Worm (Caenorhabditis elegans) whole organism, young adult: Measurements from ENCODE around the gene T16G1.13.

Experiments used
- B0019.2 ChIP-seq: fragments of 200-800 bp; sonication (Bioruptor generic); conservative IDR thresholded peaks from 2 replicates; pipeline ENCODE4 v1.3.6; 2022; ENCODE audit warnings: missing genetic modification reagents, missing genetic modification characterization, missing compliant biosample characterization
- B0336.3 ChIP-seq: fragments of 200-800 bp; sonication (Bioruptor generic); IDR thresholded peaks from 2 replicates; pipeline ENCODE4 v1.3.6; 2022; ENCODE audit warnings: missing genetic modification characterization, missing compliant biosample characterization
- C17E4.6 ChIP-seq: fragments of 200-800 bp; sonication (Bioruptor generic); IDR thresholded peaks from 2 replicates; pipeline ENCODE4 v1.3.6; 2022; ENCODE audit warnings: missing genetic modification reagents, missing genetic modification characterization, missing compliant biosample characterization
- F49E8.2 ChIP-seq: sonication (generic microtip); optimal IDR thresholded peaks from 3 replicates; lab custom pipeline; 2017; ENCODE audit warnings: missing genetic modification characterization, mild to moderate bottlenecking, missing compliant biosample characterization, antibody characterized with exemption, moderate library complexity; ENCODE audit not compliant: insufficient read depth
- F57A8.1 ChIP-seq: fragments of 200-800 bp; sonication (Bioruptor generic); optimal IDR thresholded peaks from 2 replicates; lab custom pipeline; 2018; ENCODE audit warnings: mild to moderate bottlenecking, missing genetic modification characterization, moderate library complexity, missing compliant biosample characterization
- Y53F4B.3 ChIP-seq: fragments of 200-800 bp; sonication (Bioruptor generic); IDR thresholded peaks from 2 replicates; pipeline ENCODE4 v1.3.6; 2022; ENCODE audit warnings: missing genetic modification reagents, missing genetic modification characterization, missing compliant biosample characterization
- Y67H2A.10 ChIP-seq: fragments of 200-800 bp; sonication (Bioruptor generic); conservative IDR thresholded peaks from 2 replicates; pipeline ENCODE4 v1.3.6; 2022; ENCODE audit warnings: missing genetic modification reagents, missing genetic modification characterization, missing compliant biosample characterization
- Y95B8A.8 ChIP-seq: fragments of 200-800 bp; sonication (Bioruptor generic); IDR thresholded peaks from 2 replicates; pipeline ENCODE4 v1.3.6; 2022; ENCODE audit warnings: missing genetic modification reagents, missing genetic modification characterization, missing compliant biosample characterization
- aptf-2 ChIP-seq: fragments of 200-800 bp; sonication (Bioruptor generic); conservative IDR thresholded peaks from 2 replicates; pipeline ENCODE4 v1.3.6; 2022; ENCODE audit warnings: missing genetic modification reagents, missing genetic modification characterization, missing compliant biosample characterization
- attf-5 ChIP-seq: fragments of 200-800 bp; sonication (Bioruptor generic); optimal IDR thresholded peaks from 2 replicates; lab custom pipeline; 2018; ENCODE audit warnings: mild to moderate bottlenecking, missing genetic modification characterization, missing compliant biosample characterization
- ccch-3 ChIP-seq: fragments of 200-800 bp; sonication (Bioruptor generic); optimal IDR thresholded peaks from 2 replicates; lab custom pipeline; 2018; ENCODE audit warnings: mild to moderate bottlenecking, missing genetic modification characterization, missing compliant biosample characterization
- cebp-2 ChIP-seq: fragments of 200-800 bp; sonication (Bioruptor generic); IDR thresholded peaks from 2 replicates; pipeline ENCODE4 v1.3.6; 2022; ENCODE audit warnings: missing genetic modification characterization, missing compliant biosample characterization
- ceh-100 ChIP-seq: fragments of 200-800 bp; sonication (Bioruptor generic); IDR thresholded peaks from 2 replicates; pipeline ENCODE4 v1.3.6; 2022; ENCODE audit warnings: missing genetic modification reagents, missing genetic modification characterization, missing compliant biosample characterization
- ceh-27 ChIP-seq: fragments of 200-800 bp; sonication (Bioruptor generic); optimal IDR thresholded peaks from 2 replicates; lab custom pipeline; 2018; ENCODE audit warnings: mild to moderate bottlenecking, missing genetic modification characterization, moderate library complexity, missing compliant biosample characterization
- dox-1 ChIP-seq: fragments of 200-800 bp; sonication (Bioruptor generic); IDR thresholded peaks from 2 replicates; pipeline ENCODE4 v1.3.6; 2022; ENCODE audit warnings: missing genetic modification reagents, missing genetic modification characterization, missing compliant biosample characterization
- dpff-1 ChIP-seq: sonication (generic microtip); optimal IDR thresholded peaks from 2 replicates; lab custom pipeline; 2017; ENCODE audit warnings: mild to moderate bottlenecking, missing genetic modification characterization, missing compliant biosample characterization
- dpl-1 ChIP-seq: fragments of 150-350 bp; optimal IDR thresholded peaks from 2 replicates; lab custom pipeline; 2014; ENCODE audit warnings: missing biosample characterization, missing genetic modification reagents, missing genetic modification characterization
- efl-1 ChIP-seq: fragments of 150-350 bp; optimal IDR thresholded peaks from 2 replicates; lab custom pipeline; 2014; ENCODE audit warnings: missing biosample characterization, missing genetic modification reagents, missing genetic modification characterization
- egl-18 ChIP-seq: fragments of 200-800 bp; sonication (Bioruptor generic); IDR thresholded peaks from 2 replicates; pipeline ENCODE4 v1.3.6; 2022; ENCODE audit warnings: missing genetic modification reagents, missing genetic modification characterization, missing compliant biosample characterization
- egl-44 ChIP-seq: fragments of 200-800 bp; sonication (Bioruptor generic); IDR thresholded peaks from 2 replicates; pipeline ENCODE4 v1.3.6; 2022; ENCODE audit warnings: missing genetic modification reagents, missing genetic modification characterization, missing compliant biosample characterization
- egrh-3 ChIP-seq: fragments of 200-800 bp; sonication (Bioruptor generic); IDR thresholded peaks from 2 replicates; pipeline ENCODE4 v1.3.6; 2022; ENCODE audit warnings: missing genetic modification reagents, missing genetic modification characterization, missing compliant biosample characterization
- fkh-3 ChIP-seq: sonication (generic microtip); optimal IDR thresholded peaks from 2 replicates; lab custom pipeline; 2016; ENCODE audit warnings: mild to moderate bottlenecking, missing genetic modification characterization, missing compliant biosample characterization
- hlh-12 ChIP-seq: sonication (generic microtip); optimal IDR thresholded peaks from 2 replicates; lab custom pipeline; 2016; ENCODE audit warnings: missing genetic modification characterization, missing compliant biosample characterization
- hsf-1 ChIP-seq: fragments of 200-800 bp; sonication (Bioruptor generic); IDR thresholded peaks from 2 replicates; pipeline ENCODE4 v1.3.6; 2022; ENCODE audit warnings: missing genetic modification reagents, missing genetic modification characterization, missing compliant biosample characterization
- let-526 ChIP-seq: fragments of 200-800 bp; sonication (Bioruptor generic); IDR thresholded peaks from 2 replicates; pipeline ENCODE4 v1.3.6; 2022; ENCODE audit warnings: missing genetic modification reagents, missing genetic modification characterization, missing compliant biosample characterization
- let-607 ChIP-seq, 2 experiments: fragments of 200-800 bp in 1 of 2; sonication (Bioruptor generic) in 1 of 2; sonication (generic microtip) in 1 of 2; optimal IDR thresholded peaks; 2 replicates each; lab custom pipeline; 2016 to 2018; ENCODE audit warnings: mild to moderate bottlenecking in 2 of 2, missing compliant biosample characterization in 2 of 2, missing genetic modification characterization in 2 of 2, moderate library complexity in 2 of 2, missing genotype in 1 of 2
- lir-1 ChIP-seq: fragments of 200-800 bp; sonication (Bioruptor generic); conservative IDR thresholded peaks from 2 replicates; pipeline ENCODE4 v1.3.6; 2022; ENCODE audit warnings: missing genetic modification reagents, missing genetic modification characterization, missing compliant biosample characterization
- madf-10 ChIP-seq: sonication (generic microtip); optimal IDR thresholded peaks from 2 replicates; lab custom pipeline; 2016; ENCODE audit warnings: mild to moderate bottlenecking, missing genetic modification characterization, missing compliant biosample characterization
- madf-3 ChIP-seq: fragments of 200-800 bp; sonication (Bioruptor generic); IDR thresholded peaks from 2 replicates; pipeline ENCODE4 v1.3.6; 2022; ENCODE audit warnings: missing genetic modification reagents, missing genetic modification characterization, missing compliant biosample characterization
- madf-6 ChIP-seq: fragments of 200-800 bp; sonication (Bioruptor generic); IDR thresholded peaks from 2 replicates; pipeline ENCODE4 v1.3.6; 2022; ENCODE audit warnings: missing genetic modification reagents, missing genetic modification characterization, missing compliant biosample characterization
- mel-28 ChIP-seq: sonication (generic microtip); optimal IDR thresholded peaks from 2 replicates; lab custom pipeline; 2016; ENCODE audit warnings: borderline replicate concordance, mild to moderate bottlenecking, missing genetic modification characterization, missing compliant biosample characterization
- mxl-1 ChIP-seq: sonication (generic microtip); optimal IDR thresholded peaks from 2 replicates; lab custom pipeline; 2016; ENCODE audit warnings: missing genetic modification characterization, missing compliant biosample characterization
- nhr-27 ChIP-seq: fragments of 200-800 bp; sonication (Bioruptor generic); optimal IDR thresholded peaks from 2 replicates; lab custom pipeline; 2018; ENCODE audit warnings: mild to moderate bottlenecking, missing genetic modification characterization, moderate library complexity, missing compliant biosample characterization
- nhr-90 ChIP-seq: sonication (generic microtip); optimal IDR thresholded peaks from 2 replicates; lab custom pipeline; 2016; ENCODE audit warnings: missing genotype, mild to moderate bottlenecking, missing genetic modification characterization, missing compliant biosample characterization
- rcor-1 ChIP-seq: fragments of 200-800 bp; sonication (Bioruptor generic); IDR thresholded peaks from 2 replicates; pipeline ENCODE4 v1.3.6; 2022; ENCODE audit warnings: missing genetic modification reagents, missing genetic modification characterization, missing compliant biosample characterization
- somi-1 ChIP-seq: fragments of 200-800 bp; sonication (Bioruptor generic); optimal IDR thresholded peaks from 2 replicates; lab custom pipeline; 2018; ENCODE audit warnings: mild to moderate bottlenecking, missing genetic modification characterization, missing compliant biosample characterization
- sptf-2 ChIP-seq: fragments of 200-800 bp; sonication (Bioruptor generic); optimal IDR thresholded peaks from 2 replicates; lab custom pipeline; 2018; ENCODE audit warnings: mild to moderate bottlenecking, missing genetic modification characterization, missing compliant biosample characterization
- zim-3 ChIP-seq: sonication (generic microtip); optimal IDR thresholded peaks from 2 replicates; lab custom pipeline; 2017; ENCODE audit warnings: mild to moderate bottlenecking, missing genetic modification characterization, moderate library complexity, missing compliant biosample characterization
- ztf-18 ChIP-seq: sonication (generic microtip); optimal IDR thresholded peaks from 2 replicates; lab custom pipeline; 2016; ENCODE audit warnings: missing genotype, mild to moderate bottlenecking, missing genetic modification characterization, missing compliant biosample characterization
- ztf-25 ChIP-seq: fragments of 200-800 bp; sonication (Bioruptor generic); IDR thresholded peaks from 2 replicates; pipeline ENCODE4 v1.3.6; 2022; ENCODE audit warnings: missing genetic modification reagents, missing genetic modification characterization, missing compliant biosample characterization
- ztf-26 ChIP-seq: sonication (generic microtip); optimal IDR thresholded peaks from 2 replicates; lab custom pipeline; 2017; ENCODE audit warnings: missing genetic modification characterization, missing compliant biosample characterization
- ztf-28 ChIP-seq: fragments of 200-800 bp; sonication (Bioruptor generic); IDR thresholded peaks from 2 replicates; pipeline ENCODE4 v1.3.6; 2022; ENCODE audit warnings: missing genetic modification reagents, missing genetic modification characterization, missing compliant biosample characterization

T16G1.13 gene

ce11 chrV:12953702-12954101 lies 4.0 kb downstream of the T16G1.13 start, which contains the start of gene eif-3.K:
TSS of gene eif-3.K (plus strand) at chrV:12954002.
- no peak for TF ChIP-seq madf-10

DNA sequence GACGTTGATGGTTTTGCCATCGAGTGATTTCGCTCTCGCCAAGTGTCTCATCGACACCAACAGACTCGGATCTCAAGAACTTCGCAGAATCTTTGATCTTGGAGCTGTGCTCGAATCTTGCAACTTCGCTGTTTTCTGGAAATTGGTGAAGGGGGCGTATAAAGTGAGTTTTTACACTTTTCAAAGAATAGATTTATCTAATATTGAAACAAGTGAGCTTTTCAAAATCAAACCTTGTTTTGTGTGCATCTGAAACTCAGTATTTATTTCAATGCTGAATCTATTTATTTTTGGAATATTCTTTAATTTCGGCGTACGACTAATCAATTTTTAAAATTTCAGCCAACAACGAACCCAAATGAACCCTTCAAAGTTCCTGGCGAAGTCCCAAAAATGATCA lies 4.6 kb downstream of the T16G1.13 start:
- TF ChIP-seq dpl-1 (GFP tag; lab: Kevin White, UChicago) (no peak), egrh-3 (no peak), aptf-2 (GFP tag; lab: Robert Waterston, UW) (no peak), Y67H2A.10 (GFP tag; lab: Robert Waterston, UW) (no peak), egl-44 (GFP tag; lab: Robert Waterston, UW) (no peak), Y95B8A.8 (GFP tag; lab: Robert Waterston, UW) (no peak), zim-3 (no peak), let-526 (no peak), F57A8.1 (no peak), hsf-1 (GFP tag; lab: Robert Waterston, UW) (no peak), mxl-1 (tag; lab: Kevin White, UChicago) (no peak), mel-28 (tag; lab: Kevin White, UChicago) (no peak)

ce11 chrV:12961085-12961560 lies 11.4 kb downstream of the T16G1.13 start, which contains the start of gene mpst-7:
TSS of gene mpst-7 (minus strand) at chrV:12961135.
- TF ChIP-seq madf-3 (GFP tag; lab: Robert Waterston, UW) (no peak), nhr-27 (tag; lab: Kevin White, UChicago) (no peak), ceh-100 (GFP tag; lab: Robert Waterston, UW) (no peak), ccch-3 (no peak), dpff-1 (tag; lab: Kevin White, UChicago) (no peak), madf-10 (no peak), let-607 (tag; optimal IDR thresholded peaks at IDR 0.05; lab: Kevin White, UChicago) (no peak), cebp-2 (GFP tag; lab: Robert Waterston, UW) (no peak), dpl-1 (GFP tag; lab: Kevin White, UChicago) (no peak), efl-1 (GFP tag; lab: Kevin White, UChicago) (peak; percentile 57), madf-6 (GFP tag; lab: Robert Waterston, UW) (peak; percentile 36; the same call in 1 of the 2 replicates), C17E4.6 (GFP tag; lab: Robert Waterston, UW) (no peak), ztf-25 (GFP tag; lab: Robert Waterston, UW) (no peak), ztf-28 (GFP tag; lab: Robert Waterston, UW) (no peak)

DNA sequence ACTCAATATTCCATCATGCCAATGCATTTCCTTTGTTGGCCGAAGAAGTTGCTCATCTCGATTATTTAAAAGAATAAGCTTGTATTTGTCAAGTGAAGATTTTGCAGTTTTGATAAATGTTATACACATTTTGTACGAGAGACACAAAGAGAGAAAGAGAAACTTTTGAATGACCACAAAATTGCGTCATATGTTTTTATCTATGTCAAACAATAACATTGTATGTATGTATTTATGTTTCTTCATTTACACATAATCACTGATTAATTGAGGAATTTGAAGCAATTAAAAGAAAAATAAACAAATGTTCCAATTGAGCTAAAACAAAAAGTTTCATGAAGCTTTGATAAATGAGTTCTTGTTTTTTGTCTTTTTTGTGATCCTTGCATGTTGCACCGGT lies 13.5 kb downstream of the T16G1.13 start, which contains the start of gene hrg-9:
TSS of gene hrg-9 (minus strand) at position 152 of the 400 bp plus-strand sequence.
- no peak for TF ChIP-seq sptf-2
- no peak for TF ChIP-seq aptf-2 (GFP tag; lab: Robert Waterston, UW)
- TF ChIP-seq nhr-90 (tag; lab: Kevin White, UChicago) = no peak
- no peak for TF ChIP-seq hlh-12 (tag; lab: Kevin White, UChicago)

- no peak for TF ChIP-seq somi-1 (GFP tag; lab: Kevin White, UChicago)
- TF ChIP-seq ztf-26 = no peak
- TF ChIP-seq nhr-27 (tag; lab: Kevin White, UChicago) = no peak
Measured at ce11 chrV:12964076-12964475, 14.4 kb downstream of the T16G1.13 start, which contains the start of gene srd-35. TSS of gene srd-35 (plus strand) at chrV:12964376.

- no peak for TF ChIP-seq dox-1 (GFP tag; lab: Robert Waterston, UW)
- no peak for TF ChIP-seq B0019.2
- no peak for TF ChIP-seq F49E8.2 (tag; lab: Kevin White, UChicago)
- TF ChIP-seq attf-5 (GFP tag; lab: Kevin White, UChicago) = no peak
- no peak for TF ChIP-seq ztf-18 (tag; lab: Kevin White, UChicago)
- no peak for TF ChIP-seq rcor-1 (GFP tag; lab: Robert Waterston, UW)
- no peak for TF ChIP-seq B0336.3 (GFP tag; lab: Robert Waterston, UW)
- TF ChIP-seq Y53F4B.3 (GFP tag; lab: Robert Waterston, UW) = no peak
- TF ChIP-seq ceh-27 = no peak
- TF ChIP-seq egl-18 (GFP tag; lab: Robert Waterston, UW) = no peak
- no peak for TF ChIP-seq fkh-3 (tag; lab: Kevin White, UChicago)
- TF ChIP-seq lir-1 (GFP tag; lab: Robert Waterston, UW) = no peak
Measured at ce11 chrV:12967110-12967509, 17.4 kb downstream of the T16G1.13 start, which contains the start of gene R186.3. TSS of gene R186.3 (minus strand) at chrV:12967210.
